Worm (Caenorhabditis elegans): Measurements from ENCODE around the gene str-52.

DNA sequence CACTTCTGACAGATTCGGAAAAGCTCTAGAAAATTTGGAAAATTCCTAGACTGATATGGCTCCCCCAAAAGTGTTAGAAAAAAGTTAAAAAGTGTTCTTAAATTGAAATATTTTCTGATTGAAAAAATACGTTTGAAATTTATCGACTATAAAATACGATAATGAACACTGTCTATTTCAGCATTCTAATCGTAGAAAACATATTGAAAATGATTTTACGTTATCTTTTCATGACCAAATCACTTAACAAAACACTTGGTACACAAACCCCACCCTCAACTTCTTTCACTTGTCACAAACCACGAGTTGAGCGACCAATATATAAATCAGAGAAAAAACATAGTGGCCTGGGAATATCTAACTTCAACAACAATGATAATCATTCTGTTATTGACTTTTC is 33.3 kb upstream of the str-52 start, which contains the start of gene cyp-33C1:
- TF ChIP-seq egl-27 (tag; optimal IDR thresholded peaks at IDR 0.05) = no peak
- TF ChIP-seq nhr-25 (tag; optimal IDR thresholded peaks at IDR 0.05) = no peak
- no peak for TF ChIP-seq nhr-77 (tag; optimal IDR thresholded peaks at IDR 0.05)
- no peak for TF ChIP-seq unc-62 (GFP tag; optimal IDR thresholded peaks at IDR 0.05)
- no peak for TF ChIP-seq egl-5 (tag; optimal IDR thresholded peaks at IDR 0.05)
- TF ChIP-seq nhr-237 (tag; optimal IDR thresholded peaks at IDR 0.05) = no peak
- no peak for TF ChIP-seq mdl-1 (tag; optimal IDR thresholded peaks at IDR 0.05)
- TF ChIP-seq nfya-1 (tag; optimal IDR thresholded peaks at IDR 0.05; ENCODE audit: insufficient read depth) = no peak
- TF ChIP-seq fos-1 (tag; optimal IDR thresholded peaks at IDR 0.05) = no peak

All from whole organism, L3 larva.